Fruit fly (Drosophila melanogaster): ENCODE results near the gene CG5953.
A peak's percentile ranks its signal among the peaks of the same experiment; 100 is the strongest.

The CG5953 gene

dm6 chr2L:16486001-16486793, 46.5 kb downstream of the CG5953 start (continued):
- TF ChIP-seq Hr78 (GFP tag; optimal IDR thresholded peaks at IDR 0.05) (no peak), CG14860 (GFP tag; IDR thresholded peaks at IDR 0.05; ENCODE audit: partially characterized antibody) (no peak), toy (GFP tag; IDR thresholded peaks at IDR 0.05) (no peak), H15 (GFP tag; IDR thresholded peaks at IDR 0.05) (0 out of 3 replicates have a peak, but pooled peaks have one; percentile 37), Rx (GFP tag; IDR thresholded peaks at IDR 0.05) (no peak), CG1792 (GFP tag; optimal IDR thresholded peaks at IDR 0.05) (no peak), so (GFP tag; IDR thresholded peaks at IDR 0.05) (no peak), gce (GFP tag; IDR thresholded peaks at IDR 0.05) (no peak), CG18476 (GFP tag; optimal IDR thresholded peaks at IDR 0.05) (no peak), Ada2b (GFP tag; IDR thresholded peaks at IDR 0.05) (no peak), ase (GFP tag; IDR thresholded peaks at IDR 0.05) (0 out of 3 replicates have a peak, but pooled peaks have one; percentile 32), CG8359 (GFP tag; optimal IDR thresholded peaks at IDR 0.05; ENCODE audit: borderline replicate concordance) (no peak), CG14050 (GFP tag; IDR thresholded peaks at IDR 0.05) (no peak), Atf3 (GFP tag; optimal IDR thresholded peaks at IDR 0.05) (no peak), CG1233 (GFP tag; optimal IDR thresholded peaks at IDR 0.05) (peak; percentile 46), CG13296 (GFP tag; optimal IDR thresholded peaks at IDR 0.05) (no peak), ham (GFP tag; IDR thresholded peaks at IDR 0.05) (no peak), CG10979 (tag; optimal IDR thresholded peaks at IDR 0.05) (no peak), chm (GFP tag; IDR thresholded peaks at IDR 0.05) (peak; percentile 9; the same call in 1 of the 2 replicates), zf30C (GFP tag; optimal IDR thresholded peaks at IDR 0.05) (no peak), inv (GFP tag; IDR thresholded peaks at IDR 0.05; ENCODE audit: partially characterized antibody) (no peak), CG4360 (GFP tag; IDR thresholded peaks at IDR 0.05) (peak; percentile 43), sens-2 (GFP tag; IDR thresholded peaks at IDR 0.05) (no peak), Gsc (GFP tag; IDR thresholded peaks at IDR 0.05) (no peak), Hsf (GFP tag; optimal IDR thresholded peaks at IDR 0.05) (no peak), Ets65A (GFP tag) (no peak), gsb-n (tag; optimal IDR thresholded peaks at IDR 0.05) (no peak), fd102C (GFP tag; optimal IDR thresholded peaks at IDR 0.05) (peak; percentile 74), Rfx (GFP tag; IDR thresholded peaks at IDR 0.05) (peak; percentile 57), CG12071 (GFP tag; optimal IDR thresholded peaks at IDR 0.05) (peak; percentile 31), eyg (GFP tag; optimal IDR thresholded peaks at IDR 0.05) (peak; percentile 42), CG2889 (GFP tag; IDR thresholded peaks at IDR 0.05) (no peak), CG11456 (GFP tag; IDR thresholded peaks at IDR 0.05) (peak; percentile 75; the same call in 2 of the 3 replicates), salm (tag; optimal IDR thresholded peaks at IDR 0.05) (no peak), HHEX (GFP tag; optimal IDR thresholded peaks at IDR 0.05) (peak; percentile 48), CG9817 (tag; optimal IDR thresholded peaks at IDR 0.05) (peak; percentile 23), Dref (GFP tag; IDR thresholded peaks at IDR 0.05) (no peak), CG9609 (GFP tag; optimal IDR thresholded peaks at IDR 0.05) (peak; percentile 33), CG31365 (tag; optimal IDR thresholded peaks at IDR 0.05) (no peak), GATAe (GFP tag; conservative IDR thresholded peaks at IDR 0.05) (no peak), Trl (optimal IDR thresholded peaks at IDR 0.05) (peak; percentile 67 to 71), Trl (GFP tag; optimal IDR thresholded peaks at IDR 0.05) (peak; percentile 68), mam (GFP tag; optimal IDR thresholded peaks at IDR 0.05) (no peak), CG15601 (tag; optimal IDR thresholded peaks at IDR 0.05) (peak; percentile 61), CG9876 (GFP tag; optimal IDR thresholded peaks at IDR 0.05) (peak; percentile 8), Spps (tag; optimal IDR thresholded peaks at IDR 0.05) (peak; percentile 21), chinmo (GFP tag; IDR thresholded peaks at IDR 0.05; ENCODE audit: partially characterized antibody) (peak; percentile 69; the same call in 3 of the 4 replicates), ab (GFP tag; optimal IDR thresholded peaks at IDR 0.05) (no peak), bsh (GFP tag; optimal IDR thresholded peaks at IDR 0.05) (peak in 1 of 2 experiments; percentile 18), CG6654 (GFP tag; optimal IDR thresholded peaks at IDR 0.05) (no peak)
